Fruit fly (Drosophila melanogaster): ENCODE measurements around the gene Larp4B.

Larp4B gene

dm6 chr3L:3239033-3239752 lies 14.6 kb downstream of the Larp4B start, which contains the start of gene CG17746 (continued):
- TF ChIP-seq CG8359 (GFP tag; optimal IDR thresholded peaks at IDR 0.05; ENCODE audit: borderline replicate concordance) (no peak), CG10267 (tag; optimal IDR thresholded peaks at IDR 0.05) (peak; percentile 98), fd96Cb (tag; optimal IDR thresholded peaks at IDR 0.05) (no peak), CG4282 (GFP tag; optimal IDR thresholded peaks at IDR 0.05) (peak; percentile 72), stc (GFP tag; IDR thresholded peaks at IDR 0.05) (no peak), btn (GFP tag; optimal IDR thresholded peaks at IDR 0.05) (no peak), Drgx (GFP tag; IDR thresholded peaks at IDR 0.05) (no peak), Xrp1 (GFP tag; IDR thresholded peaks at IDR 0.05) (peak; percentile 31; the same call in 1 of the 2 replicates), hkb (optimal IDR thresholded peaks at IDR 0.05) (peak; percentile 84), hkb (GFP tag; IDR thresholded peaks at IDR 0.05) (no peak), NFAT (GFP tag; IDR thresholded peaks at IDR 0.05) (peak; percentile 55; the same call in 1 of the 2 replicates), Stat92E (GFP tag; optimal IDR thresholded peaks at IDR 0.05) (peak in 1 of 3 experiments; percentile 38), br (optimal IDR thresholded peaks at IDR 0.05) (no peak), CG9727 (GFP tag; optimal IDR thresholded peaks at IDR 0.05) (no peak), CG13775 (GFP tag; optimal IDR thresholded peaks at IDR 0.05) (peak; percentile 6), az2 (GFP tag; optimal IDR thresholded peaks at IDR 0.05) (no peak), sima (GFP tag; optimal IDR thresholded peaks at IDR 0.05) (no peak), Elba2 (GFP tag; optimal IDR thresholded peaks at IDR 0.05) (no peak), CG13894 (tag; optimal IDR thresholded peaks at IDR 0.05) (no peak), Hr3 (GFP tag; optimal IDR thresholded peaks at IDR 0.05) (peak; percentile 41), CG13123 (GFP tag; optimal IDR thresholded peaks at IDR 0.05) (peak; percentile 39), twi (tag; optimal IDR thresholded peaks at IDR 0.05) (no peak), CG3726 (GFP tag; IDR thresholded peaks at IDR 0.05) (no peak), bab2 (GFP tag; optimal IDR thresholded peaks at IDR 0.05) (peak; percentile 58), CG17385 (GFP tag; optimal IDR thresholded peaks at IDR 0.05) (no peak), fd102C (GFP tag; optimal IDR thresholded peaks at IDR 0.05) (no peak), sna (GFP tag; IDR thresholded peaks at IDR 0.05; ENCODE audit: partially characterized antibody) (no peak; the same call in 1 of the 2 replicates), CG3065 (GFP tag; optimal IDR thresholded peaks at IDR 0.05) (no peak), aop (GFP tag; IDR thresholded peaks at IDR 0.05) (no peak), mirr (GFP tag; optimal IDR thresholded peaks at IDR 0.05) (no peak), CG14965 (GFP tag; optimal IDR thresholded peaks at IDR 0.05; ENCODE audit: borderline replicate concordance) (no peak), CG7963 (GFP tag; IDR thresholded peaks at IDR 0.05; ENCODE audit: partially characterized antibody) (no peak), en (GFP tag; optimal IDR thresholded peaks at IDR 0.05) (no peak), disco-r (GFP tag; optimal IDR thresholded peaks at IDR 0.05) (no peak), CG1647 (GFP tag; optimal IDR thresholded peaks at IDR 0.05) (peak; percentile 15), Opbp (GFP tag; IDR thresholded peaks at IDR 0.05; ENCODE audit: partially characterized antibody) (peak; percentile 80), pfk (GFP tag; optimal IDR thresholded peaks at IDR 0.05) (no peak), CG12769 (tag; optimal IDR thresholded peaks at IDR 0.05) (no peak), CG14441 (GFP tag; IDR thresholded peaks at IDR 0.05) (no peak), pnt (GFP tag; optimal IDR thresholded peaks at IDR 0.05) (peak; percentile 2), CG16863 (GFP tag; optimal IDR thresholded peaks at IDR 0.05) (no peak), prd (optimal IDR thresholded peaks at IDR 0.05) (no peak), prd (GFP tag; IDR thresholded peaks at IDR 0.05) (no peak), Lhr (GFP tag; optimal IDR thresholded peaks at IDR 0.05) (peak; percentile 92), ci (GFP tag; IDR thresholded peaks at IDR 0.05) (peak; percentile 30; the same call in 2 of the 3 replicates), CG17361 (GFP tag; IDR thresholded peaks at IDR 0.05) (no peak; the same call in 2 of the 3 replicates), zen (tag; optimal IDR thresholded peaks at IDR 0.05) (peak; percentile 21), klu (GFP tag; IDR thresholded peaks at IDR 0.05) (no peak), CG34376 (GFP tag; optimal IDR thresholded peaks at IDR 0.05) (peak; percentile 53), ERR (GFP tag; optimal IDR thresholded peaks at IDR 0.05) (peak; percentile 50), CG4328 (GFP tag; optimal IDR thresholded peaks at IDR 0.05) (no peak)

All from whole organism, embryonic.